Fruit fly (Drosophila melanogaster): ENCODE data around the gene CG32856.

Gene CG32856

DNA sequence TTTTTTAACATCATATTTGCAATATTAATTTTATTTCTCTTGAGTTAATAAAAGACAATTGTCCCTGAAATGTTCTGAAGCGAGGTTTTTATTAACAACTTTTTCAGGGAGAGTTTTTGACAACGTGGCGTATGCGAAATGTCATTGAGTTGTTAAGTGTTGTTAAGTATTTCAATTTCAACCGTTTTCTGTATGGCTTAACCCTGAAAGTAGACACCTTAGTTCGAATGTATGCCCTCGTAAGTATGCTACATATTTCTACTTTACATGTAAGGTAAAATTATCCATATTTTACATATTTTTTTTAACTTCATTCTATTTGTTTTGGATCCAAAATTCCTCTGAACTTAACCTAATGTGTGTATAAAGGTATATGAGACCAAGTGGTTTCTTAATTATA is 38.9 kb upstream of the CG32856 start (continued):
- TF ChIP-seq CG8388 (GFP tag; optimal IDR thresholded peaks at IDR 0.05): no peak
- TF ChIP-seq CG9437 (GFP tag; optimal IDR thresholded peaks at IDR 0.05): no peak
- peak; percentile 81 for TF ChIP-seq CG34224 (GFP tag; IDR thresholded peaks at IDR 0.05; ENCODE audit: partially characterized antibody)
- TF ChIP-seq CG8359 (GFP tag; optimal IDR thresholded peaks at IDR 0.05; ENCODE audit: borderline replicate concordance): peak; percentile 63
- peak; percentile 3 for TF ChIP-seq grau (tag; optimal IDR thresholded peaks at IDR 0.05)
- TF ChIP-seq sd (tag; optimal IDR thresholded peaks at IDR 0.05): no peak
- no peak for TF ChIP-seq CG11560 (tag; IDR thresholded peaks at IDR 0.05)
- TF ChIP-seq tin (GFP tag; optimal IDR thresholded peaks at IDR 0.05): no peak
- no peak for TF ChIP-seq CG31365 (tag; optimal IDR thresholded peaks at IDR 0.05)
- no peak for TF ChIP-seq gcm (GFP tag; optimal IDR thresholded peaks at IDR 0.05)
- TF ChIP-seq pho (GFP tag; optimal IDR thresholded peaks at IDR 0.05): no peak
- no peak for TF ChIP-seq Dp (GFP tag; optimal IDR thresholded peaks at IDR 0.05)
- peak; percentile 15 for TF ChIP-seq CG13624 (GFP tag; optimal IDR thresholded peaks at IDR 0.05)
- TF ChIP-seq CG30020 (tag; optimal IDR thresholded peaks at IDR 0.05): no peak
- TF ChIP-seq sisA (GFP tag; IDR thresholded peaks at IDR 0.05): no peak
- TF ChIP-seq CG17802 (tag; optimal IDR thresholded peaks at IDR 0.05): no peak
- peak; percentile 78 for TF ChIP-seq zen2 (GFP tag; IDR thresholded peaks at IDR 0.05; ENCODE audit: partially characterized antibody)
- no peak for TF ChIP-seq CG6765 (GFP tag; optimal IDR thresholded peaks at IDR 0.05)
- TF ChIP-seq jumu (GFP tag; optimal IDR thresholded peaks at IDR 0.05): no peak
- TF ChIP-seq fd64A (GFP tag; optimal IDR thresholded peaks at IDR 0.05): no peak
- TF ChIP-seq CG11398 (GFP tag; optimal IDR thresholded peaks at IDR 0.05): no peak
- no peak for TF ChIP-seq Ssrp (tag; optimal IDR thresholded peaks at IDR 0.05)
- TF ChIP-seq CG18262 (tag; optimal IDR thresholded peaks at IDR 0.05): peak; percentile 36
- TF ChIP-seq CG4854 (GFP tag; optimal IDR thresholded peaks at IDR 0.05): no peak
- peak; percentile 100 for TF ChIP-seq stwl (tag; optimal IDR thresholded peaks at IDR 0.05)
- TF ChIP-seq NC2β (GFP tag; optimal IDR thresholded peaks at IDR 0.05): no peak
- no peak for TF ChIP-seq rib (GFP tag; IDR thresholded peaks at IDR 0.05)
- TF ChIP-seq CG13287 (GFP tag; IDR thresholded peaks at IDR 0.05; ENCODE audit: partially characterized antibody): peak; percentile 93
- no peak for TF ChIP-seq CG8281 (tag; optimal IDR thresholded peaks at IDR 0.05)

DNA sequence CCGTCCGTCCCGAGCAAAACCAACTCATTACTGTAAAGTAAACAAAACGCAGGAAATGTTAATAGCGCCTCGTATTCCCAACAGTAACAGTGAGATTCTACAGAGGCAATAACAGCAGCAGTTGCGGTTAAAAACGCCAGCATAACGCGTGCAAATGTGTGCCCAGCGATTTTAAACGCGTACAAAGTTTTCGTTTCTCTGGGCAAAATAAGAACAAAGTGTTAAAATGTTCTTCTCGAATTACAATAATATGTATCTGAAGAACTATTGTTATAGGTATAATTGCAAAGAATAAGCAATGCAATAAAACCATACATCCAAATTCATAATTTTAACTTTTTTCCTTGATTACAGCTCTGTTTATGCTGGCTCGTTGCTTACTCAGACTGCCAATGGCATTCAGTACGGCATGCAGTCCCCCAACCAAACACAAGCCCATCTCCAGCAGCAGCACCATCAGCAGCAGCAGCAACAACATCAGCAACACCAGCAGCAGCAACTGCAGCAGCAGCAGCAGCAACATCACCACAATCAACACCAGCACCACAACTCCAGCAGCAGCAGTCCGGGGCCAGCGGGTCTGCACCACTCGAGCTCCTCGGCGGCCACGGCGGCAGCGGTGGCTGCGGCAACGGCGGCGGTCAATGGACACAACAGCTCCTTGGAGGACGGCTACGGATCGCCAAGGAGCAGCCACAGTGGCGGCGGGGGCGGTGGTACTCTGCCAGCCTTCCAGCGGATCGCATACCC is 34.0 kb upstream of the CG32856 start:
- TF ChIP-seq CG8359 (GFP tag; optimal IDR thresholded peaks at IDR 0.05; ENCODE audit: borderline replicate concordance): peak; percentile 99
- no peak for TF ChIP-seq CG12942 (GFP tag; optimal IDR thresholded peaks at IDR 0.05)
- peak; percentile 59 for TF ChIP-seq Med (GFP tag)
- TF ChIP-seq insv (GFP tag; optimal IDR thresholded peaks at IDR 0.05): no peak
- TF ChIP-seq CG4360 (GFP tag; IDR thresholded peaks at IDR 0.05): peak; percentile 23; the same call in 1 of the 2 replicates
- peak in 1 of 2 experiments; percentile 58 for TF ChIP-seq Dfd (GFP tag; optimal IDR thresholded peaks at IDR 0.05)
- no peak for TF ChIP-seq cg (GFP tag; optimal IDR thresholded peaks at IDR 0.05)
- TF ChIP-seq Meics (GFP tag; optimal IDR thresholded peaks at IDR 0.05): no peak
- 0 out of 2 replicates have a peak, but pooled peaks have one; percentile 23 for TF ChIP-seq Dref (GFP tag; IDR thresholded peaks at IDR 0.05)
- 0 out of 2 replicates have a peak, but pooled peaks have one; percentile 9 for TF ChIP-seq Rx (GFP tag; IDR thresholded peaks at IDR 0.05)
- no peak for TF ChIP-seq HLH54F (GFP tag; optimal IDR thresholded peaks at IDR 0.05)

Measured in whole organism, embryonic.